Worm (Caenorhabditis elegans): Measurements from ENCODE around the gene nhr-46.

The nhr-46 gene

DNA sequence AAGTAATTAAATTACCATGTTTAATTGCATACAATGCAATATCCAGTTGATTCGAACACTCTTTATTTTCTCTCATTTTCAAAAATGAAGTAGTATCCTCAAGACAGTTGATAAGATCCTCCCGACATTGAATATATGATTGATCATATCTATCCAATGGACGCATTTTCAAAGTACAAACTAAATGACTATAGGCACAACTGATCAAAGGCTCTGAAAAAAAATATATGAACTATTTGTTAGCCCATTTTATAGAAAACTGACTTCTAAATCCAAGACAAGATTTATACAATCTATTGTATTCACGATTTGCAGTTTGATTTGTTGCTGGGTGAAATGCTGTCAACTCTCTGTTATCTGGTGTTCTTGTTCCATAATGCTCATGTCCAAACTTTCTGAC is 37.8 kb upstream of the nhr-46 start:
- TF ChIP-seq hnd-1 (tag; optimal IDR thresholded peaks at IDR 0.05) (no peak), aly-1 (tag; optimal IDR thresholded peaks at IDR 0.05) (no peak), hmbx-1 (tag; optimal IDR thresholded peaks at IDR 0.05) (no peak), ama-1 (optimal IDR thresholded peaks at IDR 0.05) (no peak), ceh-13 (GFP tag; optimal IDR thresholded peaks at IDR 0.05) (no peak), tbx-11 (GFP tag; IDR thresholded peaks at IDR 0.05) (no peak), sea-1 (GFP tag; conservative IDR thresholded peaks at IDR 0.05) (no peak)

DNA sequence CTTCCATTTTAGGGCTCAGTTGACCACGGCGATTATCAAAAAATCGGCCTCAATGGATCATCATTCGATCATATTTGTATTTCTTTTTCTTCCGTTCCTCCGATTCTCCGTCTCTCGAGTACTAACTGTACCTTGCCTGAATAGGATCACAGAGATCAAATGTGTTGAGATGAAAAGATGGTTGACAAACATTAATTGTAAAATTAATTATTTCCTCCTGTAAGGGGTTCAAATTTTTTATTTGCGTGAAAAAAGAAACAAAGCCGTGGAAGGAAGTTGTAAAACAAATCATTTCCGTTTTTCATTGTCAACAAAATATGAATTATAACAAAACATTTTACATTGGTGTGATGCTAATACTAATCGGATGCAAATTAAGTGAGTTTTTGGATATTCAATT is 33.3 kb upstream of the nhr-46 start, which contains the start of gene C31H1.2:
Gene C31H1.2 (plus strand): TSS at position 301 of the 400 bp plus-strand sequence.
- TF ChIP-seq tra-4 (tag; optimal IDR thresholded peaks at IDR 0.05) (no peak), tbx-11 (GFP tag; IDR thresholded peaks at IDR 0.05) (no peak), hmbx-1 (tag; optimal IDR thresholded peaks at IDR 0.05) (no peak), tbx-37 (GFP tag; conservative IDR thresholded peaks at IDR 0.05) (no peak), F13C5.2 (tag; optimal IDR thresholded peaks at IDR 0.05) (no peak), ets-7 (tag; optimal IDR thresholded peaks at IDR 0.05) (no peak), pes-1 (GFP tag; IDR thresholded peaks at IDR 0.05) (no peak), hmg-4 (GFP tag; optimal IDR thresholded peaks at IDR 0.05) (no peak), aly-1 (tag; optimal IDR thresholded peaks at IDR 0.05) (no peak), scrt-1 (GFP tag; IDR thresholded peaks at IDR 0.05) (no peak), hnd-1 (tag; optimal IDR thresholded peaks at IDR 0.05) (no peak), sea-1 (GFP tag; conservative IDR thresholded peaks at IDR 0.05) (no peak), ama-1 (optimal IDR thresholded peaks at IDR 0.05) (no peak), flt-1 (GFP tag; IDR thresholded peaks at IDR 0.05) (no peak), ceh-36 (tag; optimal IDR thresholded peaks at IDR 0.05) (no peak), B0310.2 (tag; optimal IDR thresholded peaks at IDR 0.05) (no peak), ceh-13 (GFP tag; optimal IDR thresholded peaks at IDR 0.05) (no peak)

DNA sequence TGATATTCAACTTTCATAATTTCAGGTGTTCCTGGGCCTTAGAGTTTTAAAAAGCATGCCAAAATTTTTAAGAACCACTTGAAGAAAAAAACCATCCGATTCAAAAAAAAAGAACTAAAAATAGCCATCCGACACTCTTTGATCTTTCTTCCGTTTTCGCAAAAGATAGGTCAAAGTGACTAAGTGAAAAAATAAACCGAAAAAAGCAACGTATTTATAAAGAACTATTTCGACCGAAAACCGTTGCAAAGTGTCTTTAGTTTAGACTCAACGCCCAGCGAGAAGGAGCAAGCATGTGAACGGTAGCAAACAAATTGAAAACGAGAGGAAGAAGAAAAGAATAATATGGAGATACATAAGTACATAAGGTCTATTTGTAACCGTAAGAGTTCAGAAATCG is 26.0 kb upstream of the nhr-46 start:
- TF ChIP-seq ets-7 (tag; optimal IDR thresholded peaks at IDR 0.05) (no peak), tra-4 (tag; optimal IDR thresholded peaks at IDR 0.05) (no peak), ama-1 (optimal IDR thresholded peaks at IDR 0.05) (no peak), flt-1 (GFP tag; IDR thresholded peaks at IDR 0.05) (no peak), hmg-4 (GFP tag; optimal IDR thresholded peaks at IDR 0.05) (no peak), B0310.2 (tag; optimal IDR thresholded peaks at IDR 0.05) (no peak), ceh-36 (tag; optimal IDR thresholded peaks at IDR 0.05) (no peak), scrt-1 (GFP tag; IDR thresholded peaks at IDR 0.05) (no peak), aly-1 (tag; optimal IDR thresholded peaks at IDR 0.05) (no peak), hmbx-1 (tag; optimal IDR thresholded peaks at IDR 0.05) (no peak), F13C5.2 (tag; optimal IDR thresholded peaks at IDR 0.05) (no peak), hnd-1 (tag; optimal IDR thresholded peaks at IDR 0.05) (no peak), ceh-13 (GFP tag; optimal IDR thresholded peaks at IDR 0.05) (no peak), sea-1 (GFP tag; conservative IDR thresholded peaks at IDR 0.05) (no peak), tbx-11 (GFP tag; IDR thresholded peaks at IDR 0.05) (no peak), tbx-37 (GFP tag; conservative IDR thresholded peaks at IDR 0.05) (no peak), pes-1 (GFP tag; IDR thresholded peaks at IDR 0.05) (no peak)

DNA sequence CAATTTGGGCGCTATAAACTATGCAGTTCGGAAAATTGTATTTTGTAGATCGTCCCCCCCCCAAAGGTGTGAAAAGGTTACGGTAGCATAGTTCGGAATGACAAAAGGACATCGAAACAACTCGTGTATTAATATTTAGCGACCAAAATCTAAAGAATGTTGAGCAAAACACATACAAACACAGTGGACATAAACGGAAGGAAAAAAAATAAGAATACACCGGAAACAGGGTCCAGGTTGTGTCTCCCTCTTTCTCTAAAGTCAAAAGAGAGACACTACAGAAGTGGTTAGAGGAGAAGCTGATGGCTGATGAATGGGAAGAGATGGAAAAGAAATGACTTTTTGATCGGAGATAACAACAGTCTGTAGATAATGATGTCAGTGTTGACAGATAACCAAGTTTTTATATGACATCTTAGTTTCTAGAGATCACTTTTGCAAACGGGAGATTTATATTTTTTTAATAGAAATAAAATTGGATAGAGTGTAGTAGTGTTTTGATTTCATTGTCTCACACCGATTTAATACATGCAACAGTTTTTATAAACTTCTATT is 22.6 kb upstream of the nhr-46 start:
- no peak for TF ChIP-seq ama-1 (optimal IDR thresholded peaks at IDR 0.05)
- TF ChIP-seq ceh-13 (GFP tag; optimal IDR thresholded peaks at IDR 0.05), result no peak

DNA sequence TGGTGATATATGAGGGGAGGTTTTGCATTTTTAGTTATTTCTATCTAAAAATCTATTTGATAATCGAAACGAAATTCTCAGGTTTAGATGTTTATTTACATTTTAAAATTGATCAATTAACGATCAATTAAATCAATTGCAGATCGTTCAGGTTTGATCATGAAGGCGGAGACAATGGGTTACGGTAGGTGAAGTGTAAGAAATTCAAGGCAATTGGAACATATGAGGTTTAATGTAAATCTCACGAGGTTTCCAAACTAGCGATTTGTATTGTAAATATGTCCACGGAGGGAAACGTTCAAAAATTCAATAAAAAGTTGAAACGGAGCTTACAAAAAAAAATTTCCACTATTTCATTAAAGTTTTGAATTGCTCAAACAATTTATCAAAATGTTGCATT is 21.9 kb upstream of the nhr-46 start:
- TF ChIP-seq sea-1 (GFP tag; conservative IDR thresholded peaks at IDR 0.05) (no peak), F13C5.2 (tag; optimal IDR thresholded peaks at IDR 0.05) (no peak), ama-1 (optimal IDR thresholded peaks at IDR 0.05) (no peak), hmbx-1 (tag; optimal IDR thresholded peaks at IDR 0.05) (no peak), ceh-36 (tag; optimal IDR thresholded peaks at IDR 0.05) (no peak), tbx-37 (GFP tag; conservative IDR thresholded peaks at IDR 0.05) (no peak), flt-1 (GFP tag; IDR thresholded peaks at IDR 0.05) (no peak), hmg-4 (GFP tag; optimal IDR thresholded peaks at IDR 0.05) (no peak), ceh-13 (GFP tag; optimal IDR thresholded peaks at IDR 0.05) (no peak), aly-1 (tag; optimal IDR thresholded peaks at IDR 0.05) (no peak), tra-4 (tag; optimal IDR thresholded peaks at IDR 0.05) (no peak), B0310.2 (tag; optimal IDR thresholded peaks at IDR 0.05) (no peak), scrt-1 (GFP tag; IDR thresholded peaks at IDR 0.05) (no peak), hnd-1 (tag; optimal IDR thresholded peaks at IDR 0.05) (no peak), tbx-11 (GFP tag; IDR thresholded peaks at IDR 0.05) (no peak), ets-7 (tag; optimal IDR thresholded peaks at IDR 0.05) (no peak), pes-1 (GFP tag; IDR thresholded peaks at IDR 0.05) (no peak)

DNA sequence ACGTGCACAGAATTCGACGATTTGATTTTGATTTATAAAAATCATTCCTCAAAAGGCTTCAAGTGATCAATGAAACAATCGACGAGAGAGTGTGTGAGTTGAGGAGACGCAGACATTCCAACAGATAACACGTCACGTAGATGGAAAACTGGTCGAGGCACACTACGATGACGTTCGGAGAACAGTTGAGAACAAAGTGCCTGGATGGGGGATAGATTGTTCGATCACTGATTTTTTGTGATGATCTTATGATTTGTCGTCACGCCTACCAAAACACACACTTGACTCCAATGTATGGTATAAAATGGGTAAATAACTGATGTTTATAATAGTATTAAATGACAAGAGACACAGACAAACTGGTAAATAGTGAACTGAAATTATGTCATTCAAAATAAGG is 20.7 kb upstream of the nhr-46 start:
- TF ChIP-seq tbx-11 (GFP tag; IDR thresholded peaks at IDR 0.05) (no peak), flt-1 (GFP tag; IDR thresholded peaks at IDR 0.05) (no peak), ama-1 (optimal IDR thresholded peaks at IDR 0.05) (no peak), ceh-13 (GFP tag; optimal IDR thresholded peaks at IDR 0.05) (no peak), F13C5.2 (tag; optimal IDR thresholded peaks at IDR 0.05) (no peak), hnd-1 (tag; optimal IDR thresholded peaks at IDR 0.05) (no peak), aly-1 (tag; optimal IDR thresholded peaks at IDR 0.05) (no peak), hmg-4 (GFP tag; optimal IDR thresholded peaks at IDR 0.05) (no peak), scrt-1 (GFP tag; IDR thresholded peaks at IDR 0.05) (no peak), tra-4 (tag; optimal IDR thresholded peaks at IDR 0.05) (no peak), tbx-37 (GFP tag; conservative IDR thresholded peaks at IDR 0.05) (no peak), pes-1 (GFP tag; IDR thresholded peaks at IDR 0.05) (no peak), ceh-36 (tag; optimal IDR thresholded peaks at IDR 0.05) (no peak), B0310.2 (tag; optimal IDR thresholded peaks at IDR 0.05) (no peak), hmbx-1 (tag; optimal IDR thresholded peaks at IDR 0.05) (no peak), ets-7 (tag; optimal IDR thresholded peaks at IDR 0.05) (no peak), sea-1 (GFP tag; conservative IDR thresholded peaks at IDR 0.05) (no peak)

DNA sequence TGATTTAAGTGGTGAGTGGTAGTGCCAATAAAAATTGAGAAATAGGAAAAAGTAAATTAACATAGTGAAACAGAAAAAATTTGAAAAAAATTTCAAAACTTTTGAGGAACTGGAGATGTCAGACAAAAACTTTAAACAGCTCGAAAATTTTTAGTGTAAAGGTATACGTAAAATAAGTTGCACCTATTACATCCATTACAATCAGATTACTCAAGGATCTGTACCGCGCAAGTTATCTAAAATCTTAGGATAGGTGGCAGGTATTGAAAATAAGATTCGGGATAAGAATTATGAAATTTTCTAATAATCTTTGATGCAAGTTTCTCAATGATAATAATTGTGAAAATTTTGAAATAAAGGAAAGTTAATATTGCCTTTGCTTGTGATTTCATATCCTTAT is 9.1 kb upstream of the nhr-46 start:
- TF ChIP-seq ets-7 (tag; optimal IDR thresholded peaks at IDR 0.05), result no peak
- no peak for TF ChIP-seq ceh-13 (GFP tag; optimal IDR thresholded peaks at IDR 0.05)

DNA sequence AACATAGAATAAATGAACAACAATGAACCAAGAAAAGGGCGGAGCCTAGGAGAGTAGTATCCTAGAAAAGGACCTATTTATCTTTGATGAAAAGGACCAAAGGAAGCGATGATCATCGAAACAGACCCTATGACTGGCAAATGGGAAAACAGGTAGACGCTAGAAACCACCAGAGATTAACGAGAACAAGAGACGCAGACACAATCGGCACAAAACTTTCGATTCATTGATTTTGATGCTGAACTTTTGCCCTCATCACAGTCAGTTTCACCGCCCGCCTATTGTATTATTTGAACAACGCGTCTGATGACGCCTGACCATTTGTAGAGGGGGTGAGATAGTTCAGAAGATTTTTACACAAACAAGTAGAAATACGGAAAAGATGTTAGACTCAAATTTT is 8.0 kb upstream of the nhr-46 start:
- TF ChIP-seq tbx-37 (GFP tag; conservative IDR thresholded peaks at IDR 0.05) (no peak), aly-1 (tag; optimal IDR thresholded peaks at IDR 0.05) (no peak), ceh-36 (tag; optimal IDR thresholded peaks at IDR 0.05) (no peak), scrt-1 (GFP tag; IDR thresholded peaks at IDR 0.05) (no peak), pes-1 (GFP tag; IDR thresholded peaks at IDR 0.05) (no peak), ets-7 (tag; optimal IDR thresholded peaks at IDR 0.05) (no peak), tra-4 (tag; optimal IDR thresholded peaks at IDR 0.05) (no peak), hmg-4 (GFP tag; optimal IDR thresholded peaks at IDR 0.05) (no peak), F13C5.2 (tag; optimal IDR thresholded peaks at IDR 0.05) (no peak), B0310.2 (tag; optimal IDR thresholded peaks at IDR 0.05) (no peak), sea-1 (GFP tag; conservative IDR thresholded peaks at IDR 0.05) (no peak), hmbx-1 (tag; optimal IDR thresholded peaks at IDR 0.05) (no peak), ama-1 (optimal IDR thresholded peaks at IDR 0.05) (no peak), ceh-13 (GFP tag; optimal IDR thresholded peaks at IDR 0.05) (no peak), tbx-11 (GFP tag; IDR thresholded peaks at IDR 0.05) (no peak), hnd-1 (tag; optimal IDR thresholded peaks at IDR 0.05) (no peak), flt-1 (GFP tag; IDR thresholded peaks at IDR 0.05) (no peak)
